Fruit fly (Drosophila melanogaster): ENCODE measurements around the gene pbl.

- TF ChIP-seq Mio (GFP tag; optimal IDR thresholded peaks at IDR 0.05) (no peak), h (GFP tag; optimal IDR thresholded peaks at IDR 0.05) (no peak), Abd-B (GFP tag; optimal IDR thresholded peaks at IDR 0.05) (no peak), dl (GFP tag; optimal IDR thresholded peaks at IDR 0.05; ENCODE audit: insufficient read depth in 1 of 2, partially characterized antibody in 2 of 2) (no peak)
Measured at dm6 chr3L:7890567-7890966, 21.2 kb downstream of the pbl start.

Measured in whole organism, wandering third instar larva.